Fruit fly (Drosophila melanogaster) whole organism, wandering third instar larva: ENCODE measurements around the gene trus.

Experiments used
- Abd-B ChIP-seq: fragments of >200 bp; optimal IDR thresholded peaks from 2 replicates; lab custom pipeline; 2017; ENCODE audit warnings: missing biosample characterization, missing genetic modification characterization
- CG32264 ChIP-seq: fragments of 200-800 bp; sonication (Bioruptor generic); optimal IDR thresholded peaks from 2 replicates; lab custom pipeline; 2016; ENCODE audit warnings: missing biosample characterization, missing genetic modification characterization
- Dfd ChIP-seq: fragments of >200 bp; optimal IDR thresholded peaks from 2 replicates; lab custom pipeline; 2017; ENCODE audit warnings: missing biosample characterization, missing genetic modification characterization
- Dif ChIP-seq: fragments of 200-275, 200-300 bp; sonication (Bioruptor generic); optimal IDR thresholded peaks from 2 replicates; lab custom pipeline; 2018; ENCODE audit warnings: missing biosample characterization, missing genetic modification characterization; ENCODE audit not compliant: partially characterized antibody
- HLH106 ChIP-seq: fragments of 200-800 bp; optimal IDR thresholded peaks from 3 replicates; lab custom pipeline; 2019; ENCODE audit warnings: missing biosample characterization, mild to moderate bottlenecking, missing genetic modification characterization, moderate library complexity
- Hr78 ChIP-seq: fragments of >200 bp; optimal IDR thresholded peaks from 2 replicates; lab custom pipeline; 2017; ENCODE audit warnings: missing biosample characterization, missing genetic modification characterization
- Hr83 ChIP-seq: fragments of 200-300 bp; sonication (Bioruptor generic); optimal IDR thresholded peaks from 2 replicates; lab custom pipeline; 2016; ENCODE audit warnings: missing biosample characterization, mild to moderate bottlenecking, missing genetic modification characterization, moderate library complexity; ENCODE audit not compliant: poor library complexity, severe bottlenecking
- Jra ChIP-seq: sonication (Bioruptor generic); optimal IDR thresholded peaks from 2 replicates; lab custom pipeline; 2016; ENCODE audit warnings: missing biosample characterization, missing genetic modification characterization
- N ChIP-seq: fragments of >200 bp; optimal IDR thresholded peaks from 2 replicates; lab custom pipeline; 2018; ENCODE audit warnings: missing biosample characterization, missing external identifiers, missing genetic modification characterization
- OdsH ChIP-seq: fragments of 200-800 bp; sonication (Bioruptor generic); optimal IDR thresholded peaks from 2 replicates; lab custom pipeline; 2016; ENCODE audit warnings: missing biosample characterization, mild to moderate bottlenecking, missing genetic modification characterization
- Rel ChIP-seq, 2 experiments: fragments of 200-800 bp; sonication (Bioruptor generic) in 1 of 2; optimal IDR thresholded peaks; 2 replicates in 1 of 2; 3 replicates in 1 of 2; lab custom pipeline; 2016 to 2019; ENCODE audit warnings: mild to moderate bottlenecking in 2 of 2, missing biosample characterization in 2 of 2, missing genetic modification characterization in 2 of 2, moderate library complexity in 1 of 2
- Sp1 ChIP-seq: fragments of 200-800 bp; sonication (Bioruptor generic); optimal IDR thresholded peaks from 3 replicates; lab custom pipeline; 2019; ENCODE audit warnings: missing biosample characterization, mild to moderate bottlenecking, missing genetic modification characterization, moderate library complexity
- Vsx2 ChIP-seq: fragments of 200-300, 225-300 bp; sonication (Bioruptor generic); optimal IDR thresholded peaks from 2 replicates; lab custom pipeline; 2018; ENCODE audit warnings: missing biosample characterization, missing genetic modification characterization; ENCODE audit not compliant: partially characterized antibody
- br ChIP-seq: fragments of 200-800 bp; sonication (Bioruptor generic); optimal IDR thresholded peaks from 2 replicates; lab custom pipeline; 2016; ENCODE audit warnings: missing biosample characterization, missing genetic modification characterization
- brk ChIP-seq: fragments of 200-800 bp; sonication (Bioruptor generic); optimal IDR thresholded peaks from 2 replicates; lab custom pipeline; 2016; ENCODE audit warnings: missing biosample characterization, mild to moderate bottlenecking, missing genetic modification characterization
- dl ChIP-seq, 2 experiments: fragments of 175-275, 200-275 bp in 1 of 2; fragments of 200-275 bp in 1 of 2; sonication (Bioruptor generic); optimal IDR thresholded peaks; lab custom pipeline; 2018; ENCODE audit warnings: mild to moderate bottlenecking in 2 of 2, missing biosample characterization in 2 of 2, missing genetic modification characterization in 2 of 2, moderate library complexity in 2 of 2; ENCODE audit not compliant: partially characterized antibody in 2 of 2, insufficient read depth in 1 of 2
- dmrt93B ChIP-seq: fragments of 200-800 bp; sonication (Bioruptor generic); optimal IDR thresholded peaks from 2 replicates; lab custom pipeline; 2018; ENCODE audit warnings: missing biosample characterization, mild to moderate bottlenecking, missing genetic modification characterization
- dsf ChIP-seq: sonication (Bioruptor generic); optimal IDR thresholded peaks from 2 replicates; lab custom pipeline; 2016; ENCODE audit warnings: missing biosample characterization, missing genetic modification characterization, borderline replicate concordance
- ey ChIP-seq: fragments of 200-800 bp; sonication (Bioruptor generic); optimal IDR thresholded peaks from 2 replicates; lab custom pipeline; 2016; ENCODE audit warnings: missing biosample characterization, missing genetic modification characterization
- foxo ChIP-seq, 2 experiments: fragments of 200-800 bp; sonication (Bioruptor generic); optimal IDR thresholded peaks; 2 replicates in 1 of 2; 3 replicates in 1 of 2; lab custom pipeline; 2016 to 2017; ENCODE audit warnings: missing biosample characterization in 2 of 2, missing genetic modification characterization in 2 of 2
- h ChIP-seq: fragments of 200-800 bp; sonication (Bioruptor generic); optimal IDR thresholded peaks from 3 replicates; lab custom pipeline; 2016; ENCODE audit warnings: missing biosample characterization, mild to moderate bottlenecking, missing genetic modification characterization
- jim ChIP-seq: fragments of 175-275, 200-325 bp; sonication (Bioruptor generic); optimal IDR thresholded peaks from 2 replicates; lab custom pipeline; 2016; ENCODE audit warnings: missing biosample characterization, mild to moderate bottlenecking, missing genetic modification characterization
- lola ChIP-seq: fragments of >200 bp; optimal IDR thresholded peaks from 2 replicates; lab custom pipeline; 2017; ENCODE audit warnings: missing biosample characterization, missing genetic modification characterization
- pan ChIP-seq: fragments of >200 bp; optimal IDR thresholded peaks from 2 replicates; lab custom pipeline; 2017
- psq ChIP-seq: fragments of 200-800 bp; sonication (Bioruptor generic); optimal IDR thresholded peaks from 3 replicates; lab custom pipeline; 2017; ENCODE audit warnings: missing biosample characterization, mild to moderate bottlenecking, missing genetic modification characterization, moderate library complexity
- rgr ChIP-seq: fragments of 200-800 bp; sonication (Bioruptor generic); optimal IDR thresholded peaks from 3 replicates; lab custom pipeline; 2016; ENCODE audit warnings: missing biosample characterization, mild to moderate bottlenecking, missing genetic modification characterization
- sage ChIP-seq: fragments of 200-800 bp; sonication (Bioruptor generic); optimal IDR thresholded peaks from 2 replicates; lab custom pipeline; 2016; ENCODE audit warnings: missing biosample characterization, mild to moderate bottlenecking, missing genetic modification characterization
- sv ChIP-seq: fragments of 200-800 bp; sonication (Bioruptor generic); optimal IDR thresholded peaks from 3 replicates; lab custom pipeline; 2016; ENCODE audit warnings: missing biosample characterization, missing genetic modification characterization
- tai ChIP-seq: sonication (Bioruptor generic); optimal IDR thresholded peaks from 2 replicates; lab custom pipeline; 2016; ENCODE audit warnings: missing biosample characterization, missing genetic modification characterization
- woc ChIP-seq: sonication (Bioruptor generic); optimal IDR thresholded peaks from 2 replicates; lab custom pipeline; 2016; ENCODE audit warnings: missing biosample characterization, mild to moderate bottlenecking, missing genetic modification characterization

Gene trus

DNA sequence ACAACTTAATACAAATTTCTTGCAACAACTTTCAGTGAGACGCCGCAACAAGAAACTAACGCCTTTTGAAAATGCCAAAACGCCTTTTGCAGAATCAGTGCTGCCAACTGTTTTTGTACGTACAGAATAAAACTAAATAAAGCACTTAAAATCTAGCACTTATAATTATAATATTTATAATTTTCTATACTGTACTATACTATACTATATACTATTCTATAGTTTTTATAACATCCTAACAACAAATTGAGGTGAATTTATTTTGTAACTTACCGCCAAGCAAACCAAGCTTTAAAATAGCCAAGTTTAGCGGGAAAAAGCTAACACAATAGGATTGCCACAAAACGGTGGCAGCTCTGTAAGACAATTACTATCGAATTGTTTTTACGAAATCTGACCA lies 22.6 kb upstream of the trus start, which contains the start of the genes Aos1 and Srlp (continued):
- TF ChIP-seq Rel (GFP tag; optimal IDR thresholded peaks at IDR 0.05; lab: Kevin White, UChicago) (no peak), Rel (tag; optimal IDR thresholded peaks at IDR 0.05; lab: Kevin White, UChicago) (peak; percentile 70), Abd-B (GFP tag; lab: Kevin White, UChicago) (no peak), Vsx2 (GFP tag; lab: Kevin White, UChicago) (no peak), OdsH (GFP tag; lab: Kevin White, UChicago) (peak; percentile 32), Sp1 (GFP tag; lab: Kevin White, UChicago) (peak; percentile 68), N (GFP tag; lab: Kevin White, UChicago) (no peak), ey (GFP tag; lab: Kevin White, UChicago) (no peak), HLH106 (peak; percentile 74)

DNA sequence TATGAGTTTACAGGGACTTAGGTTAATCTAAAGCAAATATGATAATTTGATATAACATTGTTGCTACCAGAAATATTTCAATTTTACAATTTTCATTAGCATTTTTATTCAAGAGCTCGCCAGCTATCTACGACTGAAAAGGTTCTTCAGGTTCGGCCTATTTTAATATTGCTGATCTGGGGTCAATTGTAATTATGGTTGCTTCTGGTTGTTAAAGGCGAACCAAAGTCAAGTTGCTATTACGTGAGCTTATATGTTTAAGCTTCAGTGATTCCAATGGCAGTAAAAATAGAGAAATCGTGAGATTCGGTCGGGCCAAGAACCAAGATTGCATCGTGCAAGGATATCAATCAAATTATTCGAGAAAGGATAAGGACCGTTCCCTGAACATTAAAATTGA lies 20.4 kb upstream of the trus start, which contains the start of gene Desat2:
TSS of gene Desat2 (plus strand) at position 301 of the 400 bp plus-strand sequence.
- TF ChIP-seq br: no peak
- no peak for TF ChIP-seq Rel (GFP tag; optimal IDR thresholded peaks at IDR 0.05; lab: Kevin White, UChicago)
- TF ChIP-seq Rel (tag; optimal IDR thresholded peaks at IDR 0.05; lab: Kevin White, UChicago): no peak
- TF ChIP-seq HLH106: no peak
- no peak for TF ChIP-seq rgr
- TF ChIP-seq jim: no peak
- TF ChIP-seq lola: no peak
- TF ChIP-seq Dif (GFP tag; lab: Kevin White, UChicago): no peak
- no peak for TF ChIP-seq woc (GFP tag; lab: Kevin White, UChicago)
- no peak for TF ChIP-seq Dfd (GFP tag; lab: Kevin White, UChicago)
- TF ChIP-seq Sp1 (GFP tag; lab: Kevin White, UChicago): no peak
- TF ChIP-seq Abd-B (GFP tag; lab: Kevin White, UChicago): no peak
- TF ChIP-seq psq: no peak
- no peak for TF ChIP-seq CG32264
- TF ChIP-seq h (GFP tag; lab: Kevin White, UChicago): no peak
- TF ChIP-seq tai (GFP tag; lab: Kevin White, UChicago): no peak
- no peak for TF ChIP-seq dsf (GFP tag; lab: Kevin White, UChicago)
- no peak for TF ChIP-seq ey (GFP tag; lab: Kevin White, UChicago)
- no peak for TF ChIP-seq sv (GFP tag; lab: Kevin White, UChicago)
- no peak for TF ChIP-seq OdsH (GFP tag; lab: Kevin White, UChicago)

DNA sequence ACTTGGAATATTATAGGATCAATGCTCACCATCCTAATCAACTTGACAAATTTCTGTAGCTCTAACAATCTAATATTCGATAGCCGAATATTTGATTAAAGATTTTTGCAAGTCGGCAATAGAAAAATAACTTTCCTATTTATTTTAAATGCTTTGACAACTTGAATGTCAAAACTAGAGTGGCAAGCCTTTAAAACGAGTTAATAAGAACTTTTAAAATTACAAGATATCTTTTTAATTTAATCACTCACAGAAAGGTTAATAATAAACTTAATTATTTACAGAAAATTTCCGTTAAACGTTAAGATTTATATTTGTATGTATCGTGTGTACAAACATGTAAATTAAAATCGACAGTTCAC lies 17.4 kb upstream of the trus start, which contains the start of the genes CG17207 and CG46427:
TSS of gene CG17207 (minus strand) at position 101 of the 362 bp plus-strand sequence.
TSS of gene CG46427 (minus strand) at position 101 of the 362 bp plus-strand sequence.
- TF ChIP-seq CG32264: no peak
- no peak for TF ChIP-seq sv (GFP tag; lab: Kevin White, UChicago)
- no peak for TF ChIP-seq tai (GFP tag; lab: Kevin White, UChicago)
- TF ChIP-seq dsf (GFP tag; lab: Kevin White, UChicago): no peak
- no peak for TF ChIP-seq dmrt93B (GFP tag; lab: Kevin White, UChicago)
- no peak for TF ChIP-seq Hr78 (GFP tag; lab: Kevin White, UChicago)
- no peak for TF ChIP-seq psq
- TF ChIP-seq OdsH (GFP tag; lab: Kevin White, UChicago): no peak
- no peak for TF ChIP-seq Dif (GFP tag; lab: Kevin White, UChicago)
- TF ChIP-seq pan (lab: Kevin White, UChicago): no peak
- TF ChIP-seq woc (GFP tag; lab: Kevin White, UChicago): no peak
- no peak for TF ChIP-seq Hr83 (GFP tag; lab: Kevin White, UChicago)
- TF ChIP-seq foxo (GFP tag; optimal IDR thresholded peaks at IDR 0.05; lab: Kevin White, UChicago): no peak
- no peak for TF ChIP-seq brk (GFP tag; lab: Kevin White, UChicago)

DNA sequence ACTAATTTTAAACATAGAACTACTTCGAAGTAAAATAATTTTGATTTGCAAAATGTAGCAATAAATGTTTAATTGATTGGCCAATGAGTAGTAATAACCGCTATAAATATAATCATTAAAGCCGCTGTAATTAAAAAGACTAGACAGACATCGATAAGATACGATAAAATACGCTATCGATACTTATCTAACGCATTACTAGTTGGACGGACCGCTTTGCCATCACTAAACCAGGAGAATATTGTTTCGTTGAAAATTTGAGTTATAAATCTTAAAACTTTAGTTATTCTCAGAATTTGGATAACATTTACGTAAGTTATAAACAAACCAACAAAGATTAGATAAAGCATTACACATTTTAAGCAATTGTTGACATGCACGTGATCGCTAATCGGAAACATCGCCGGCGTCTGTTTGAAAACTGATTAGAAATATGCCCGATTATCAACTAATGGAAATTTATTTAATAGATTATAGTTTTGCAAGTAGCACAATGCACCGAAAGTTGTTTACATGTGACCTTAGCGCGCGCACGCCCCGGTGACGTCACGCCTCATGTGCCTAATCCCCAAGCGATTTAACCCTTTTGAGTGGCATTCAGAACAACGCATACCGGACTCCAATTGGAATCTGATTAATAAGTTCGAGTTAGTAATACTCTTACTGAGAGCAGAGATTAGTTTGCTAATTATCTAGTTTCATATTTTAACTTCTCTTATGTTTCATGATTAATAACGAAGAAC lies 16.8 kb upstream of the trus start, which contains the start of gene Desat1:
TSS of gene Desat1 (plus strand) at position 200 of the 743 bp plus-strand sequence.
- TF ChIP-seq Rel (GFP tag; optimal IDR thresholded peaks at IDR 0.05; lab: Kevin White, UChicago) (no peak), Rel (tag; optimal IDR thresholded peaks at IDR 0.05; lab: Kevin White, UChicago) (no peak), Jra (GFP tag; lab: Kevin White, UChicago) (peak; percentile 34), woc (GFP tag; lab: Kevin White, UChicago) (peak; percentile 32), N (GFP tag; lab: Kevin White, UChicago) (no peak), dl (GFP tag; optimal IDR thresholded peaks at IDR 0.05; lab: Kevin White, UChicago; ENCODE audit: insufficient read depth in 1 of 2, partially characterized antibody in 2 of 2) (no peak), dsf (GFP tag; lab: Kevin White, UChicago) (peak; percentile 34), Vsx2 (GFP tag; lab: Kevin White, UChicago) (no peak), sage (GFP tag; lab: Kevin White, UChicago) (no peak), dmrt93B (GFP tag; lab: Kevin White, UChicago) (no peak)
